Worm (Caenorhabditis elegans) whole organism, mixed stage, embryonic: ENCODE measurements around the gene let-413.

Experiments used
- M03D4.4 ChIP-seq: sonication (generic microtip); optimal IDR thresholded peaks from 2 replicates; lab custom pipeline; 2017; ENCODE audit warnings: mild to moderate bottlenecking, missing genetic modification characterization, missing compliant biosample characterization
- bed-3 ChIP-seq: fragments of 200-800 bp; sonication (Bioruptor generic); optimal IDR thresholded peaks from 3 replicates; lab custom pipeline; 2018; ENCODE audit warnings: mild to moderate bottlenecking, missing genetic modification characterization, moderate library complexity, missing compliant biosample characterization
- blmp-1 ChIP-seq: fragments of 150-350 bp; optimal IDR thresholded peaks from 2 replicates; lab custom pipeline; 2014; ENCODE audit warnings: missing biosample characterization, missing genetic modification characterization
- ceh-39 ChIP-seq: fragments of 150-350 bp; optimal IDR thresholded peaks from 2 replicates; lab custom pipeline; 2014; ENCODE audit warnings: missing biosample characterization, missing genetic modification characterization
- ceh-43 ChIP-seq: fragments of 200-800 bp; sonication (Bioruptor generic); optimal IDR thresholded peaks from 2 replicates; lab custom pipeline; 2018; ENCODE audit warnings: mild to moderate bottlenecking, missing genetic modification characterization, moderate library complexity, missing compliant biosample characterization
- ceh-83 ChIP-seq: fragments of 200-800 bp; sonication (Bioruptor generic); optimal IDR thresholded peaks from 2 replicates; lab custom pipeline; 2018; ENCODE audit warnings: mild to moderate bottlenecking, missing genetic modification characterization, missing compliant biosample characterization
- ces-1 ChIP-seq: fragments of 150-350 bp; optimal IDR thresholded peaks from 2 replicates; lab custom pipeline; 2014; ENCODE audit warnings: missing biosample characterization, missing genetic modification reagents, missing genetic modification characterization
- cnd-1 ChIP-seq: fragments of 200-800 bp; sonication (Bioruptor generic); optimal IDR thresholded peaks from 2 replicates; lab custom pipeline; 2018; ENCODE audit warnings: mild to moderate bottlenecking, missing genetic modification characterization, missing compliant biosample characterization
- drap-1 ChIP-seq: fragments of 200-800 bp; sonication (Bioruptor generic); optimal IDR thresholded peaks from 3 replicates; lab custom pipeline; 2018; ENCODE audit warnings: mild to moderate bottlenecking, missing genetic modification characterization, missing compliant biosample characterization
- elt-1 ChIP-seq: sonication (generic microtip); optimal IDR thresholded peaks from 2 replicates; lab custom pipeline; 2017; ENCODE audit warnings: missing genetic modification characterization, mild to moderate bottlenecking, missing compliant biosample characterization, antibody characterized with exemption, moderate library complexity, borderline replicate concordance; ENCODE audit not compliant: insufficient read depth
- elt-3 ChIP-seq: fragments of 150-350 bp; optimal IDR thresholded peaks from 2 replicates; lab custom pipeline; 2014; ENCODE audit warnings: missing biosample characterization, missing genetic modification characterization
- flh-1 ChIP-seq: fragments of 200-800 bp; sonication (Bioruptor generic); optimal IDR thresholded peaks from 2 replicates; lab custom pipeline; 2018; ENCODE audit warnings: mild to moderate bottlenecking, missing genetic modification characterization, moderate library complexity, missing compliant biosample characterization
- ham-2 ChIP-seq: fragments of 200-800 bp; sonication (Bioruptor generic); optimal IDR thresholded peaks from 2 replicates; lab custom pipeline; 2018; ENCODE audit warnings: mild to moderate bottlenecking, missing genetic modification characterization, missing compliant biosample characterization
- hlh-1 ChIP-seq: fragments of 150-350 bp; optimal IDR thresholded peaks from 2 replicates; lab custom pipeline; 2014; ENCODE audit warnings: missing biosample characterization, missing genetic modification reagents, missing genetic modification characterization
- lin-13 ChIP-seq: fragments of 150-350 bp; optimal IDR thresholded peaks from 2 replicates; lab custom pipeline; 2014; ENCODE audit warnings: missing biosample characterization, missing genetic modification characterization
- lin-32 ChIP-seq: fragments of 200-800 bp; sonication (Bioruptor generic); optimal IDR thresholded peaks from 2 replicates; lab custom pipeline; 2018; ENCODE audit warnings: mild to moderate bottlenecking, missing genetic modification characterization, missing compliant biosample characterization
- lsy-2 ChIP-seq: fragments of 150-350 bp; optimal IDR thresholded peaks from 2 replicates; lab custom pipeline; 2014; ENCODE audit warnings: missing biosample characterization, missing genetic modification characterization
- mab-5 ChIP-seq: fragments of 150-350 bp; optimal IDR thresholded peaks from 2 replicates; lab custom pipeline; 2014; ENCODE audit warnings: missing biosample characterization, missing genetic modification characterization
- mep-1 ChIP-seq: fragments of 150-350 bp; optimal IDR thresholded peaks from 2 replicates; lab custom pipeline; 2017; ENCODE audit warnings: missing biosample characterization, missing genetic modification reagents, missing genetic modification characterization, inconsistent platforms
- mls-2 ChIP-seq: sonication (generic microtip); optimal IDR thresholded peaks from 2 replicates; lab custom pipeline; 2016; ENCODE audit warnings: mild to moderate bottlenecking, missing genetic modification characterization, moderate library complexity, missing compliant biosample characterization
- nhr-12 ChIP-seq: fragments of 150-350 bp; optimal IDR thresholded peaks from 2 replicates; lab custom pipeline; 2014; ENCODE audit warnings: missing biosample characterization, missing genetic modification characterization
- nhr-2 ChIP-seq: fragments of 150-350 bp; optimal IDR thresholded peaks from 2 replicates; lab custom pipeline; 2014; ENCODE audit warnings: missing biosample characterization, missing genetic modification characterization
- nhr-237 ChIP-seq: fragments of 150-350 bp; optimal IDR thresholded peaks from 2 replicates; lab custom pipeline; 2014; ENCODE audit warnings: missing biosample characterization, missing genetic modification characterization
- nhr-28 ChIP-seq: fragments of 150-350 bp; optimal IDR thresholded peaks from 2 replicates; lab custom pipeline; 2014; ENCODE audit warnings: missing biosample characterization, missing genetic modification characterization
- nhr-76 ChIP-seq: sonication (generic microtip); optimal IDR thresholded peaks from 2 replicates; lab custom pipeline; 2017; ENCODE audit warnings: missing biosample characterization, missing genetic modification characterization
- pha-4 ChIP-seq: fragments of 150-350 bp; optimal IDR thresholded peaks from 2 replicates; lab custom pipeline; 2018; ENCODE audit warnings: missing biosample characterization, missing genetic modification reagents, missing genetic modification characterization
- sem-2 ChIP-seq: fragments of 200-800 bp; sonication (Bioruptor generic); optimal IDR thresholded peaks from 2 replicates; lab custom pipeline; 2018; ENCODE audit warnings: mild to moderate bottlenecking, missing genetic modification characterization, missing compliant biosample characterization
- snpc-4 ChIP-seq: fragments of 150-350 bp; optimal IDR thresholded peaks from 2 replicates; lab custom pipeline; 2014; ENCODE audit warnings: missing biosample characterization, missing genetic modification characterization
- sptf-1 ChIP-seq: sonication (generic microtip); optimal IDR thresholded peaks from 2 replicates; lab custom pipeline; 2017; ENCODE audit warnings: mild to moderate bottlenecking, missing genetic modification characterization, moderate library complexity, missing compliant biosample characterization
- tbx-8 ChIP-seq: fragments of 200-800 bp; sonication (Bioruptor generic); optimal IDR thresholded peaks from 2 replicates; lab custom pipeline; 2018; ENCODE audit warnings: mild to moderate bottlenecking, missing genetic modification characterization, moderate library complexity, missing compliant biosample characterization
- unc-120 ChIP-seq: sonication (generic microtip); optimal IDR thresholded peaks from 2 replicates; lab custom pipeline; 2017; ENCODE audit warnings: missing genetic modification characterization, missing compliant biosample characterization; ENCODE audit not compliant: poor library complexity, severe bottlenecking
- unc-39 ChIP-seq: fragments of 150-350 bp; optimal IDR thresholded peaks from 2 replicates; lab custom pipeline; 2014; ENCODE audit warnings: missing biosample characterization, missing genetic modification characterization
- unc-62 ChIP-seq: fragments of 150-350 bp; optimal IDR thresholded peaks from 2 replicates; lab custom pipeline; 2014; ENCODE audit warnings: missing biosample characterization, missing genetic modification reagents, missing genetic modification characterization
- zip-8 ChIP-seq: fragments of 150-350 bp; optimal IDR thresholded peaks from 2 replicates; lab custom pipeline; 2014; ENCODE audit warnings: missing biosample characterization, missing genetic modification characterization
- ztf-11 ChIP-seq: fragments of 150-350 bp; optimal IDR thresholded peaks from 2 replicates; lab custom pipeline; 2014; ENCODE audit warnings: missing biosample characterization, missing genetic modification characterization

let-413 gene

ce11 chrV:8010846-8011245, 33.3 kb upstream of the let-413 start, which contains the start of gene lmtr-2:
Gene lmtr-2 (minus strand): TSS chrV:8011106.
- TF ChIP-seq zip-8 (tag; lab: Kevin White, UChicago) (no peak), snpc-4 (tag; lab: Kevin White, UChicago) (no peak), nhr-237 (tag; lab: Kevin White, UChicago) (no peak), ceh-39 (no peak), blmp-1 (tag; lab: Kevin White, UChicago) (no peak), mls-2 (tag; lab: Kevin White, UChicago) (no peak), flh-1 (GFP tag; lab: Kevin White, UChicago) (no peak), nhr-2 (tag; lab: Kevin White, UChicago) (no peak), cnd-1 (no peak), unc-120 (no peak), nhr-12 (tag; lab: Kevin White, UChicago) (no peak), nhr-76 (tag; lab: Kevin White, UChicago) (no peak), pha-4 (tag; lab: Kevin White, UChicago) (no peak), elt-1 (no peak), ham-2 (GFP tag; lab: Kevin White, UChicago) (no peak)

- TF ChIP-seq nhr-76 (tag; lab: Kevin White, UChicago) (no peak), M03D4.4 (tag; lab: Kevin White, UChicago) (no peak), lin-32 (GFP tag; lab: Kevin White, UChicago) (no peak), snpc-4 (tag; lab: Kevin White, UChicago) (no peak), zip-8 (tag; lab: Kevin White, UChicago) (no peak), cnd-1 (no peak), flh-1 (GFP tag; lab: Kevin White, UChicago) (no peak), ceh-43 (no peak), sptf-1 (tag; lab: Kevin White, UChicago) (no peak), mep-1 (tag; lab: Kevin White, UChicago) (no peak), ces-1 (GFP tag; lab: Kevin White, UChicago) (no peak), unc-62 (GFP tag; lab: Kevin White, UChicago) (no peak)
Observed at ce11 chrV:8010103-8010502, 32.5 kb upstream of the let-413 start, which contains the start of gene Y97E10AR.4. Gene Y97E10AR.4 (minus strand): TSS chrV:8010233.

- TF ChIP-seq ces-1 (GFP tag; lab: Kevin White, UChicago): peak; percentile 73
- no peak for TF ChIP-seq bed-3 (GFP tag; lab: Kevin White, UChicago)
Observed at ce11 chrV:8007460-8008292, 30.1 kb upstream of the let-413 start, which contains the start of gene Y97E10AR.3. Gene Y97E10AR.3 (minus strand): TSS chrV:8007510.

- no peak for TF ChIP-seq bed-3 (GFP tag; lab: Kevin White, UChicago)
- TF ChIP-seq unc-39 (tag; lab: Kevin White, UChicago): no peak
- no peak for TF ChIP-seq ceh-83
- TF ChIP-seq ceh-39: no peak
- no peak for TF ChIP-seq ceh-43
- no peak for TF ChIP-seq pha-4 (tag; lab: Kevin White, UChicago)
- TF ChIP-seq sem-2: no peak
- TF ChIP-seq hlh-1: no peak
- TF ChIP-seq sptf-1 (tag; lab: Kevin White, UChicago): no peak
- no peak for TF ChIP-seq nhr-28 (tag; lab: Kevin White, UChicago)
Observed at ce11 chrV:8005000-8005399, 27.4 kb upstream of the let-413 start, which contains the start of gene Y97E10AR.8. Gene Y97E10AR.8 (plus strand): TSS chrV:8005300.

ce11 chrV:8000929-8001513, 23.4 kb upstream of the let-413 start, which contains the start of gene Y97E10AR.1:
Gene Y97E10AR.1 (plus strand): TSS chrV:8001463.
- no peak for TF ChIP-seq snpc-4 (tag; lab: Kevin White, UChicago)
- TF ChIP-seq lsy-2 (tag; lab: Kevin White, UChicago): peak; percentile 42
- peak; percentile 7 for TF ChIP-seq pha-4 (tag; lab: Kevin White, UChicago)
- TF ChIP-seq zip-8 (tag; lab: Kevin White, UChicago): no peak
- TF ChIP-seq lin-13 (tag; lab: Kevin White, UChicago): no peak
- TF ChIP-seq nhr-76 (tag; lab: Kevin White, UChicago): no peak
- no peak for TF ChIP-seq cnd-1
- no peak for TF ChIP-seq elt-1
- no peak for TF ChIP-seq lin-32 (GFP tag; lab: Kevin White, UChicago)
- peak; percentile 28 for TF ChIP-seq sptf-1 (tag; lab: Kevin White, UChicago)
- no peak for TF ChIP-seq tbx-8
- TF ChIP-seq nhr-237 (tag; lab: Kevin White, UChicago): peak; percentile 69
- TF ChIP-seq elt-3: no peak
- no peak for TF ChIP-seq bed-3 (GFP tag; lab: Kevin White, UChicago)
- TF ChIP-seq mep-1 (tag; lab: Kevin White, UChicago): peak; percentile 43
- peak; percentile 85 for TF ChIP-seq unc-62 (GFP tag; lab: Kevin White, UChicago)
- TF ChIP-seq unc-39 (tag; lab: Kevin White, UChicago): no peak
- TF ChIP-seq hlh-1: peak; percentile 85
- no peak for TF ChIP-seq flh-1 (GFP tag; lab: Kevin White, UChicago)
- TF ChIP-seq ceh-39: no peak
- TF ChIP-seq sem-2: no peak
- no peak for TF ChIP-seq ceh-83
- no peak for TF ChIP-seq nhr-12 (tag; lab: Kevin White, UChicago)
- no peak for TF ChIP-seq nhr-2 (tag; lab: Kevin White, UChicago)
- TF ChIP-seq mab-5 (tag; lab: Kevin White, UChicago): peak; percentile 2
- peak; percentile 55 for TF ChIP-seq mls-2 (tag; lab: Kevin White, UChicago)
- TF ChIP-seq ces-1 (GFP tag; lab: Kevin White, UChicago): peak; percentile 82
- TF ChIP-seq ztf-11: no peak
- TF ChIP-seq M03D4.4 (tag; lab: Kevin White, UChicago): no peak
- peak; percentile 98 for TF ChIP-seq unc-120
- peak; percentile 39 for TF ChIP-seq drap-1 (GFP tag; lab: Kevin White, UChicago)
